Worm (Caenorhabditis elegans): Measurements from ENCODE around the gene F21D5.9.

ce11 chrIV:8686510-8686909, 37.3 kb upstream of the F21D5.9 start, which contains the start of gene pole-2:
- no peak for TF ChIP-seq cog-1 (tag; optimal IDR thresholded peaks at IDR 0.05)
- TF ChIP-seq tab-1 (GFP tag; IDR thresholded peaks at IDR 0.05), result no peak
- TF ChIP-seq ztf-29 (GFP tag; IDR thresholded peaks at IDR 0.05), result no peak
- TF ChIP-seq flt-1 (GFP tag; IDR thresholded peaks at IDR 0.05), result no peak
- TF ChIP-seq klf-2 (GFP tag; conservative IDR thresholded peaks at IDR 0.05), result no peak
